Fruit fly (Drosophila melanogaster) whole organism, pupa: ENCODE measurements around the gene IscU.

Experiments used
- CG14655 ChIP-seq: fragments of 200-800 bp; sonication (Bioruptor generic); optimal IDR thresholded peaks from 3 replicates; lab custom pipeline; 2017; ENCODE audit warnings: mild to moderate bottlenecking, missing biosample characterization, missing genetic modification reagents, missing genetic modification characterization
- CG9948 ChIP-seq: fragments of 200-800 bp; sonication (Bioruptor generic); optimal IDR thresholded peaks from 2 replicates; lab custom pipeline; 2018; ENCODE audit warnings: missing biosample characterization, mild to moderate bottlenecking, missing genetic modification characterization, moderate library complexity
- gl ChIP-seq: fragments of 200-800 bp; sonication (Bioruptor generic); optimal IDR thresholded peaks from 2 replicates; lab custom pipeline; 2018; ENCODE audit warnings: missing biosample characterization, mild to moderate bottlenecking, missing genetic modification characterization

DNA sequence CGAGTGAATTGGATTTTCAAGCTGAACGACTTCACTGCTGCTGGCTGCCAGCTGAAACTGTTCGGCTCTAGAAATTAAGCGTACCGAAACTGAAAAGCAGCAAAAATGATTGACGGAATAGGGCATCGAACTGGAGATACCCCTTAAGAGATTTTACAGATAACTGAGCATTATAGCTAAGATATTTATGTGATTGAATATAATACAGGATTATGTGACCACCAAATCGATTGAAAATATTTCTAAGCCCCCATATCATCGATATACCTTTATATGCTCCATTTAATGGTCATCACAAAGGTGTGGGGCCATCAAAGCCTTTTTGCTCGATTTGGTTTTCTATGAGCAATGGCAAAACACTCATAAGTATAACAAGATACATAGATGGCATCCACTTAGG lies 39.2 kb downstream of the IscU start:
- TF ChIP-seq gl (tag; lab: Kevin White, UChicago) (no peak), CG9948 (tag; lab: Kevin White, UChicago) (no peak), CG14655 (GFP tag; lab: Kevin White, UChicago) (no peak)
